Fruit fly (Drosophila melanogaster): Measurements from ENCODE around the gene CG6664.

Gene CG6664

dm6 chr3L:17012017-17012719 is 3.8 kb downstream of the CG6664 start, which contains the start of gene CG3764 (continued):
- peak; percentile 31; the same call in 1 of the 2 replicates for TF ChIP-seq CG7372 (GFP tag; IDR thresholded peaks at IDR 0.05)
- peak; percentile 74 for TF ChIP-seq pfk (GFP tag; optimal IDR thresholded peaks at IDR 0.05)
- TF ChIP-seq CG13296 (GFP tag; optimal IDR thresholded peaks at IDR 0.05): peak; percentile 89
- TF ChIP-seq klu (GFP tag; IDR thresholded peaks at IDR 0.05): no peak
- peak; percentile 87 for TF ChIP-seq CG12299 (tag; optimal IDR thresholded peaks at IDR 0.05)
- peak; percentile 46 for TF ChIP-seq pum (GFP tag; optimal IDR thresholded peaks at IDR 0.05)
- TF ChIP-seq Jarid2 (GFP tag; optimal IDR thresholded peaks at IDR 0.05): peak; percentile 56
- peak; percentile 77 for TF ChIP-seq btn (GFP tag; optimal IDR thresholded peaks at IDR 0.05)
- peak; percentile 46; the same call in 1 of the 2 replicates for TF ChIP-seq sens-2 (GFP tag; IDR thresholded peaks at IDR 0.05)
- peak; percentile 98 for TF ChIP-seq CG17912 (GFP tag; optimal IDR thresholded peaks at IDR 0.05)
- peak in 1 of 3 experiments; percentile 72 for TF ChIP-seq Stat92E (GFP tag; optimal IDR thresholded peaks at IDR 0.05)
- peak in 1 of 2 experiments; percentile 61 for TF ChIP-seq crp (GFP tag; optimal IDR thresholded peaks at IDR 0.05)
- peak; percentile 38 for TF ChIP-seq lbe (GFP tag; optimal IDR thresholded peaks at IDR 0.05)
- TF ChIP-seq Rfx (GFP tag; IDR thresholded peaks at IDR 0.05): peak; percentile 72
- peak; percentile 50 for TF ChIP-seq CG10321 (GFP tag; IDR thresholded peaks at IDR 0.05)
- TF ChIP-seq CG30020 (tag; optimal IDR thresholded peaks at IDR 0.05): peak; percentile 50
- peak; percentile 60; the same call in 1 of the 3 replicates for TF ChIP-seq gce (GFP tag; IDR thresholded peaks at IDR 0.05)
- TF ChIP-seq danr (GFP tag; IDR thresholded peaks at IDR 0.05): peak; percentile 42; the same call in 1 of the 2 replicates
- peak; percentile 77 for TF ChIP-seq CG6254 (GFP tag; optimal IDR thresholded peaks at IDR 0.05)
- TF ChIP-seq luna (GFP tag; optimal IDR thresholded peaks at IDR 0.05): no peak
- TF ChIP-seq chinmo (GFP tag; IDR thresholded peaks at IDR 0.05; ENCODE audit: partially characterized antibody): peak; percentile 99
- peak; percentile 45; the same call in 1 of the 3 replicates for TF ChIP-seq z (GFP tag; IDR thresholded peaks at IDR 0.05)
- TF ChIP-seq Hand (GFP tag; optimal IDR thresholded peaks at IDR 0.05): peak; percentile 67
- peak; percentile 71 for TF ChIP-seq CG18764 (GFP tag; optimal IDR thresholded peaks at IDR 0.05)
- TF ChIP-seq Adf1 (GFP tag; IDR thresholded peaks at IDR 0.05): peak; percentile 48
- TF ChIP-seq CG14710 (tag; optimal IDR thresholded peaks at IDR 0.05): peak; percentile 100
- TF ChIP-seq CG9437 (GFP tag; optimal IDR thresholded peaks at IDR 0.05): no peak
- TF ChIP-seq CG17328 (GFP tag; IDR thresholded peaks at IDR 0.05): peak; percentile 76
- TF ChIP-seq ken (GFP tag; IDR thresholded peaks at IDR 0.05): peak; percentile 82; the same call in 2 of the 3 replicates
- TF ChIP-seq CG4730 (GFP tag; IDR thresholded peaks at IDR 0.05): no peak
- peak; percentile 63 for TF ChIP-seq unpg (GFP tag; optimal IDR thresholded peaks at IDR 0.05)
- no peak for TF ChIP-seq cad (GFP tag; optimal IDR thresholded peaks at IDR 0.05)
- peak; percentile 60 for TF ChIP-seq CG8281 (tag; optimal IDR thresholded peaks at IDR 0.05)
- TF ChIP-seq CG3281 (GFP tag; optimal IDR thresholded peaks at IDR 0.05): peak; percentile 79
- peak; percentile 24; the same call in 1 of the 3 replicates for TF ChIP-seq B-H1 (GFP tag; IDR thresholded peaks at IDR 0.05)
- peak; percentile 36 for TF ChIP-seq gcm2 (GFP tag; optimal IDR thresholded peaks at IDR 0.05)
- peak; percentile 11 for TF ChIP-seq D (optimal IDR thresholded peaks at IDR 0.05)
- TF ChIP-seq D (GFP tag; optimal IDR thresholded peaks at IDR 0.05): peak; percentile 73
- peak; percentile 56 for TF ChIP-seq CG10979 (tag; optimal IDR thresholded peaks at IDR 0.05)
- peak; percentile 66 for TF ChIP-seq zfh1 (GFP tag; IDR thresholded peaks at IDR 0.05)
- peak; percentile 61 for TF ChIP-seq CG13287 (GFP tag; IDR thresholded peaks at IDR 0.05; ENCODE audit: partially characterized antibody)
- peak; percentile 83 for TF ChIP-seq gro (GFP tag; optimal IDR thresholded peaks at IDR 0.05)
- no peak for TF ChIP-seq CG1832 (GFP tag; optimal IDR thresholded peaks at IDR 0.05)
- TF ChIP-seq nerfin-2 (GFP tag; IDR thresholded peaks at IDR 0.05; ENCODE audit: partially characterized antibody): no peak; the same call in 1 of the 2 replicates
- peak; percentile 63 for TF ChIP-seq CG31441 (GFP tag; IDR thresholded peaks at IDR 0.05)
- TF ChIP-seq sug (tag; optimal IDR thresholded peaks at IDR 0.05): peak; percentile 80
- peak; percentile 69 for TF ChIP-seq Fer3 (tag; optimal IDR thresholded peaks at IDR 0.05)
- peak; percentile 67 for TF ChIP-seq CG18262 (tag; optimal IDR thresholded peaks at IDR 0.05)
- peak; percentile 36 for TF ChIP-seq Kr (GFP tag; optimal IDR thresholded peaks at IDR 0.05)
